Worm (Caenorhabditis elegans) whole organism, midembryonic: ENCODE measurements around the gene Y45F10D.2.

ENCODE experiments used
- klf-2 ChIP-seq: fragments of 200-800 bp; sonication (Bioruptor generic); conservative IDR thresholded peaks from 2 replicates; pipeline ENCODE4 v1.3.6; 2022; ENCODE audit warnings: missing genetic modification reagents, missing genetic modification characterization, missing compliant biosample characterization
- med-1 ChIP-seq: sonication (generic microtip); optimal IDR thresholded peaks from 2 replicates; lab custom pipeline; 2017; ENCODE audit warnings: missing genetic modification characterization, mild to moderate bottlenecking, missing compliant biosample characterization, antibody characterized with exemption, missing genetic modification reagents; ENCODE audit not compliant: insufficient read depth
- tab-1 ChIP-seq: fragments of 200-800 bp; sonication (Bioruptor generic); IDR thresholded peaks from 2 replicates; pipeline ENCODE4 v1.3.6; 2022; ENCODE audit warnings: missing genetic modification characterization, missing compliant biosample characterization
- ztf-29 ChIP-seq: fragments of 200-800 bp; sonication (Bioruptor generic); IDR thresholded peaks from 2 replicates; pipeline ENCODE4 v1.3.6; 2022; ENCODE audit warnings: missing genetic modification reagents, missing genetic modification characterization, missing compliant biosample characterization

DNA sequence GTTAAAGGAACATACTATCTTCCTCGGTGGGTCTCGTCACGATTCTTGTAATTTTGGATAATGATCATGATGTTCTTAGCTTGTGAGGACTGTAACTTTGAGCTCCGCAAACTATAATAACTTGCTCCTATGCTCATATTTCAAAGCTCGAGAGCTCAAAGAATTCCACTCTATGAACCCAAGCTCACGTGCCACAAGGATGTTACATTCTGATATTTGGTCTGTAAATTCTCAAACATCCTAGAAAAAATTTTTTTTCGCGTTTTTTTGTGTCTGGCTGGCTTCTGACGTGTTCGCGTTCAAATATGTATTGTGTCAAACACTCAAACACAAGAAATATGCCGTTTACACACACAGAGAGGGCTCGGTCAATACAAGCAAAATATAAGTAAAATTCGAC, 1.6 kb upstream of the Y45F10D.2 start, which contains the start of gene Y45F10D.16:
- TF ChIP-seq klf-2 (GFP tag; lab: Robert Waterston, UW) (no peak), ztf-29 (no peak), tab-1 (no peak), med-1 (no peak)
